Fruit fly (Drosophila melanogaster) whole organism, prepupa: ENCODE data around the gene CG31371.

ENCODE experiments used
- CG10631 ChIP-seq: fragments of 200-800 bp; sonication (Bioruptor generic); optimal IDR thresholded peaks from 2 replicates; lab custom pipeline; 2016; ENCODE audit warnings: missing biosample characterization, missing genetic modification characterization
- CG10669 ChIP-seq: fragments of 200-800 bp; sonication (Bioruptor generic); optimal IDR thresholded peaks from 3 replicates; lab custom pipeline; 2018; ENCODE audit warnings: missing biosample characterization, mild to moderate bottlenecking, missing genetic modification characterization, moderate library complexity
- CG11294 ChIP-seq: fragments of 200-800 bp; sonication (Bioruptor generic); IDR thresholded peaks from 2 replicates; pipeline ENCODE4 v1.3.6; 2022; ENCODE audit warnings: missing biosample characterization, missing genetic modification characterization
- CG11762 ChIP-seq: fragments of 200-800 bp; sonication (Bioruptor generic); optimal IDR thresholded peaks from 3 replicates; lab custom pipeline; 2016; ENCODE audit warnings: missing biosample characterization, missing genetic modification characterization; ENCODE audit not compliant: insufficient read depth
- CG11902 ChIP-seq: fragments of 200-800 bp; sonication (Bioruptor generic); optimal IDR thresholded peaks from 3 replicates; lab custom pipeline; 2016; ENCODE audit warnings: missing biosample characterization, missing genetic modification characterization
- CG15336 ChIP-seq: fragments of 200-800 bp; sonication (Bioruptor generic); IDR thresholded peaks from 2 replicates; pipeline ENCODE4 v1.3.6; 2022; ENCODE audit warnings: missing biosample characterization, missing genetic modification characterization
- CG34406 ChIP-seq: fragments of 200-800 bp; sonication (Bioruptor generic); optimal IDR thresholded peaks from 3 replicates; lab custom pipeline; 2016; ENCODE audit warnings: missing biosample characterization, missing genetic modification characterization
- CG3919 ChIP-seq: fragments of 200-800 bp; sonication (Bioruptor generic); optimal IDR thresholded peaks from 3 replicates; lab custom pipeline; 2016; ENCODE audit warnings: missing biosample characterization, missing genetic modification characterization
- CG4318 ChIP-seq: fragments of 200-800 bp; sonication (Bioruptor generic); optimal IDR thresholded peaks from 3 replicates; lab custom pipeline; 2017; ENCODE audit warnings: missing biosample characterization, mild to moderate bottlenecking, missing genetic modification characterization
- CG6163 ChIP-seq: fragments of 200-800 bp; sonication (Bioruptor generic); IDR thresholded peaks from 3 replicates; pipeline ENCODE4 v1.3.6; 2022; ENCODE audit warnings: missing biosample characterization, missing genetic modification characterization
- CG6276 ChIP-seq: fragments of 200-800 bp; sonication (Bioruptor generic); optimal IDR thresholded peaks from 2 replicates; lab custom pipeline; 2017; ENCODE audit warnings: missing biosample characterization, mild to moderate bottlenecking, missing genetic modification characterization
- CG6808 ChIP-seq: fragments of 200-800 bp; sonication (Bioruptor generic); optimal IDR thresholded peaks from 3 replicates; lab custom pipeline; 2017; ENCODE audit warnings: missing biosample characterization, missing genetic modification characterization, mild to moderate bottlenecking, moderate library complexity, missing genetic modification reagents
- CG6854 ChIP-seq: fragments of 200-800 bp; sonication (Bioruptor generic); optimal IDR thresholded peaks from 2 replicates; lab custom pipeline; 2017; ENCODE audit warnings: missing biosample characterization, mild to moderate bottlenecking, missing genetic modification characterization
- CG7368 ChIP-seq: fragments of 200-800 bp; sonication (Bioruptor generic); optimal IDR thresholded peaks from 3 replicates; lab custom pipeline; 2016; ENCODE audit warnings: missing biosample characterization, missing genetic modification characterization
- CG8119 ChIP-seq: fragments of 200-800 bp; sonication (Bioruptor generic); IDR thresholded peaks from 3 replicates; pipeline ENCODE4 v1.3.6; 2022; ENCODE audit warnings: missing biosample characterization, missing genetic modification characterization
- CG8632 ChIP-seq: fragments of 200-800 bp; sonication (Bioruptor generic); optimal IDR thresholded peaks from 3 replicates; lab custom pipeline; 2016; ENCODE audit warnings: missing biosample characterization, missing genetic modification characterization
- CG9139 ChIP-seq: fragments of 200-800 bp; sonication (Bioruptor generic); optimal IDR thresholded peaks from 3 replicates; lab custom pipeline; 2017; ENCODE audit warnings: missing biosample characterization, mild to moderate bottlenecking, missing genetic modification characterization
- Eip75B ChIP-seq: fragments of 200-800 bp; sonication (Bioruptor generic); optimal IDR thresholded peaks from 3 replicates; lab custom pipeline; 2016; ENCODE audit warnings: missing biosample characterization, missing genetic modification characterization
- Eip78C ChIP-seq: fragments of 200-800 bp; sonication (Bioruptor generic); peaks from one replicate; lab custom pipeline; 2016; ENCODE audit warnings: missing biosample characterization, missing genetic modification characterization
- Ets96B ChIP-seq: fragments of 200-800 bp; optimal IDR thresholded peaks from 2 replicates; lab custom pipeline; 2019; ENCODE audit warnings: missing biosample characterization, mild to moderate bottlenecking, missing genetic modification characterization, moderate library complexity
- Hr38 ChIP-seq: sonication (Bioruptor generic); optimal IDR thresholded peaks from 2 replicates; lab custom pipeline; 2016; ENCODE audit warnings: missing biosample characterization, missing genetic modification characterization
- Hr39 ChIP-seq: fragments of 200-800 bp; sonication (Bioruptor generic); optimal IDR thresholded peaks from 2 replicates; lab custom pipeline; 2016; ENCODE audit warnings: missing biosample characterization, missing genetic modification characterization
- Hr4 ChIP-seq: fragments of 200-800 bp; sonication (Bioruptor generic); optimal IDR thresholded peaks from 3 replicates; lab custom pipeline; 2016; ENCODE audit warnings: missing biosample characterization, missing genetic modification characterization
- Met ChIP-seq: fragments of 200-800 bp; sonication (Bioruptor generic); optimal IDR thresholded peaks from 3 replicates; lab custom pipeline; 2016; ENCODE audit warnings: missing biosample characterization, missing genetic modification characterization
- OdsH ChIP-seq: fragments of 200-800 bp; sonication (Bioruptor generic); optimal IDR thresholded peaks from 3 replicates; lab custom pipeline; 2016; ENCODE audit warnings: missing biosample characterization, missing genetic modification characterization
- Smox ChIP-seq: fragments of 200-800 bp; sonication (Bioruptor generic); optimal IDR thresholded peaks from 3 replicates; lab custom pipeline; 2016; ENCODE audit warnings: missing biosample characterization, missing genetic modification characterization
- Sox102F ChIP-seq: fragments of 200-800 bp; sonication (Bioruptor generic); optimal IDR thresholded peaks from 2 replicates; lab custom pipeline; 2016; ENCODE audit warnings: missing biosample characterization, mild to moderate bottlenecking, missing genetic modification characterization
- Sox14 ChIP-seq: fragments of 200-800 bp; sonication (Bioruptor generic); optimal IDR thresholded peaks from 3 replicates; lab custom pipeline; 2016; ENCODE audit warnings: missing biosample characterization, missing genetic modification characterization
- Sox15 ChIP-seq: fragments of 200-800 bp; sonication (Bioruptor generic); optimal IDR thresholded peaks from 3 replicates; lab custom pipeline; 2016; ENCODE audit warnings: missing biosample characterization, missing genetic modification characterization
- achi ChIP-seq: fragments of 200-800 bp; sonication (Bioruptor generic); optimal IDR thresholded peaks from 3 replicates; lab custom pipeline; 2016; ENCODE audit warnings: missing biosample characterization, missing genetic modification characterization
- acj6 ChIP-seq: fragments of 200-800 bp; sonication (Bioruptor generic); optimal IDR thresholded peaks from 3 replicates; lab custom pipeline; 2016; ENCODE audit warnings: missing biosample characterization, missing genetic modification characterization
- cyc ChIP-seq: fragments of 200-800 bp; sonication (Bioruptor generic); optimal IDR thresholded peaks from 3 replicates; lab custom pipeline; 2016; ENCODE audit warnings: missing biosample characterization, missing genetic modification characterization
- dac ChIP-seq: fragments of 200-800 bp; sonication (Bioruptor generic); optimal IDR thresholded peaks from 2 replicates; lab custom pipeline; 2017; ENCODE audit warnings: missing biosample characterization, mild to moderate bottlenecking, missing genetic modification characterization
- dsx ChIP-seq: fragments of 200-800 bp; optimal IDR thresholded peaks from 3 replicates; lab custom pipeline; 2019; ENCODE audit warnings: missing biosample characterization, mild to moderate bottlenecking, missing genetic modification characterization, moderate library complexity; ENCODE audit not compliant: poor library complexity, severe bottlenecking
- eg ChIP-seq: fragments of 200-800 bp; sonication (Bioruptor generic); IDR thresholded peaks from 3 replicates; pipeline ENCODE4 v1.3.6; 2022; ENCODE audit warnings: missing biosample characterization, missing genetic modification characterization
- fd59A ChIP-seq: fragments of 200-800 bp; sonication (Bioruptor generic); optimal IDR thresholded peaks from 2 replicates; lab custom pipeline; 2017; ENCODE audit warnings: missing biosample characterization, mild to moderate bottlenecking, missing genetic modification characterization, missing genetic modification reagents
- fkh ChIP-seq: fragments of 200-800 bp; sonication (Bioruptor generic); optimal IDR thresholded peaks from 3 replicates; lab custom pipeline; 2017; ENCODE audit warnings: missing biosample characterization, mild to moderate bottlenecking, missing genetic modification characterization, moderate library complexity
- net ChIP-seq: fragments of 200-800 bp; sonication (Bioruptor generic); optimal IDR thresholded peaks from 3 replicates; lab custom pipeline; 2016; ENCODE audit warnings: missing biosample characterization, missing genetic modification characterization
- salr ChIP-seq, 2 experiments: fragments of 200-800 bp; sonication (Bioruptor generic); optimal IDR thresholded peaks; 3 replicates each; lab custom pipeline; 2016 to 2018; ENCODE audit warnings: missing biosample characterization in 2 of 2, missing genetic modification characterization in 2 of 2, mild to moderate bottlenecking in 1 of 2
- svp ChIP-seq: fragments of 200-800 bp; sonication (Bioruptor generic); peaks from one replicate; lab custom pipeline; 2016; ENCODE audit warnings: missing biosample characterization, missing genetic modification characterization
- topi ChIP-seq: fragments of 200-800 bp; sonication (Bioruptor generic); optimal IDR thresholded peaks from 3 replicates; lab custom pipeline; 2016; ENCODE audit warnings: missing biosample characterization, missing genetic modification characterization
- vri ChIP-seq: fragments of 200-800 bp; sonication (Bioruptor generic); optimal IDR thresholded peaks from 3 replicates; lab custom pipeline; 2016; ENCODE audit warnings: missing biosample characterization, mild to moderate bottlenecking, missing genetic modification characterization

CG31371 gene

dm6 chr3R:30540196-30540595 lies 36.9 kb upstream of the CG31371 start (continued):
- TF ChIP-seq CG7368 (GFP tag; lab: Kevin White, UChicago) (peak; percentile 50), CG4318 (GFP tag; lab: Kevin White, UChicago) (peak; percentile 46), net (GFP tag; lab: Kevin White, UChicago) (peak; percentile 66), CG6808 (GFP tag; lab: Kevin White, UChicago) (peak; percentile 33), CG3919 (peak; percentile 74), CG34406 (GFP tag; lab: Kevin White, UChicago) (peak; percentile 40), svp (peak; percentile 69), Hr4 (peak; percentile 70), topi (peak; percentile 56), cyc (GFP tag; lab: Kevin White, UChicago) (peak; percentile 82), CG8632 (GFP tag; lab: Kevin White, UChicago) (peak; percentile 24), acj6 (peak; percentile 47), dac (peak; percentile 40), OdsH (peak; percentile 69), Eip78C (GFP tag; lab: Kevin White, UChicago) (peak; percentile 78), CG10669 (GFP tag; lab: Kevin White, UChicago) (peak; percentile 58)

DNA sequence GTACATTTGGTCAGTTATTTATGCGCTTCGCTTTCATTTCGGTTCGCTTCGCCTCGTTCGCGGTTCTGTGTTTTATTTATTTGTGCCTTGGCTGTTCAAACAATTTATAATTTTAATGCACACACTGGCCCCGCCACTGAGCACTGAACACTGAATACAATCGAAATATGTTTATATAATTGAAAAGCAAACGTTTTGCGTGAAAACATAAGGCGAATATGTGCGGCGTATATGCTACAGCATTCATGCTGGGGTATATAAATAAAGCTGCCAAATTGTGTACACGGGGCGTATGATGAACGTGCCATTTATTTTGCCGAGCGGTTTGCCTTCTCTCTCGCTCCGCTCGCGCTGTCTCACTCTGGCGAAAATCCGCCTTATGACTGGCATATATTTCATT lies 33.6 kb upstream of the CG31371 start:
- no peak for TF ChIP-seq CG34406 (GFP tag; lab: Kevin White, UChicago)
- TF ChIP-seq fkh (GFP tag; lab: Kevin White, UChicago): peak; percentile 73

dm6 chr3R:30536432-30536831 lies 33.1 kb upstream of the CG31371 start:
- TF ChIP-seq Hr38 (GFP tag; lab: Kevin White, UChicago): no peak
- TF ChIP-seq CG8119 (GFP tag; lab: Robert Waterston, UW): no peak
- TF ChIP-seq CG4318 (GFP tag; lab: Kevin White, UChicago): no peak
- TF ChIP-seq vri (GFP tag; lab: Kevin White, UChicago): no peak
- TF ChIP-seq CG9139 (GFP tag; lab: Kevin White, UChicago): no peak
- TF ChIP-seq dsx (GFP tag; lab: Kevin White, UChicago): no peak
- TF ChIP-seq CG6808 (GFP tag; lab: Kevin White, UChicago): no peak
- no peak for TF ChIP-seq svp
- no peak for TF ChIP-seq CG11762 (GFP tag; lab: Kevin White, UChicago)
- TF ChIP-seq CG6854 (GFP tag; lab: Kevin White, UChicago): no peak
- no peak for TF ChIP-seq CG3919
- TF ChIP-seq acj6: no peak
- TF ChIP-seq CG10631 (GFP tag; lab: Kevin White, UChicago): no peak

dm6 chr3R:30534444-30534843 lies 31.1 kb upstream of the CG31371 start:
- TF ChIP-seq Sox14 (no peak), cyc (GFP tag; lab: Kevin White, UChicago) (no peak), CG6163 (GFP tag; lab: Robert Waterston, UW) (peak; percentile 25; the same call in 1 of the 3 replicates), CG11762 (GFP tag; lab: Kevin White, UChicago) (no peak), acj6 (no peak), dsx (GFP tag; lab: Kevin White, UChicago) (no peak), CG7368 (GFP tag; lab: Kevin White, UChicago) (no peak), Sox102F (GFP tag; lab: Kevin White, UChicago) (no peak), Met (GFP tag; lab: Kevin White, UChicago) (no peak), achi (GFP tag; lab: Kevin White, UChicago) (no peak), CG6276 (GFP tag; lab: Kevin White, UChicago) (peak; percentile 42), Smox (GFP tag; lab: Kevin White, UChicago) (no peak), Eip75B (GFP tag; lab: Kevin White, UChicago) (no peak), salr (GFP tag; optimal IDR thresholded peaks at IDR 0.05; lab: Kevin White, UChicago) (no peak), fd59A (GFP tag; lab: Kevin White, UChicago) (no peak), CG11294 (GFP tag; lab: Robert Waterston, UW) (no peak), OdsH (no peak), CG3919 (no peak), CG15336 (GFP tag; lab: Robert Waterston, UW) (0 out of 2 replicates have a peak, but pooled peaks have one; percentile 17), Hr4 (no peak), topi (no peak), Hr39 (no peak), CG8119 (GFP tag; lab: Robert Waterston, UW) (no peak), Hr38 (GFP tag; lab: Kevin White, UChicago) (no peak), CG10631 (GFP tag; lab: Kevin White, UChicago) (no peak), CG11902 (no peak), eg (GFP tag; lab: Robert Waterston, UW) (peak; percentile 67; the same call in 2 of the 3 replicates), Ets96B (tag; lab: Kevin White, UChicago) (no peak), Sox15 (GFP tag; lab: Kevin White, UChicago) (no peak)
